Fruit fly (Drosophila melanogaster) Kc167 (cell line): Measurements from ENCODE around the gene CG8136.

Experiments used
- Myc ChIP-seq: fragments of >200 bp; optimal IDR thresholded peaks from 2 replicates; lab custom pipeline; 2017; ENCODE audit warnings: missing external identifiers
- psq ChIP-seq: fragments of >200 bp; optimal IDR thresholded peaks from 2 replicates; lab custom pipeline; 2017; ENCODE audit warnings: missing external identifiers

DNA sequence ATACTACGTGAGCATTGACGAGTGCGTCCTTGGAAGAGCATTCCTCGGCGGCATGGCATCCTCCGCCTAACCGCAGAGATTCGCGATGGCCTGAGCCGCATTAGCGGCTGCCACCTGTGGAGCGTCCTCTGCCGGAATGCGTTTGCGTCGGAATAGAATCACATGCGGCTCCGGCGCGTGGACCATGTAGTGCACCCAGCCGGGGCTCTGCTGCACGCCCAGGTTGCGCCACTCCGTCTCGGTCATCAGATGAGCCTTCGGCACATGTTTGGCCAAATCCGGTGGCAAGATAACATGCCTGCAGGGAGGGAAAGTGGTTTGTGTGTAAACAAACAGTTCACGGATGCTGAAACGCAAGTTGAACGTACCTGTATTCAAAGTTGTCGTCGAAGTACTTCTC lies 5.8 kb upstream of the CG8136 start:
- TF ChIP-seq Myc (lab: Kevin White, UChicago): no peak
- no peak for TF ChIP-seq psq (lab: Kevin White, UChicago)
